Fruit fly (Drosophila melanogaster): ENCODE results near the gene Cdk8.

Cdk8 gene

dm6 chr3L:9847420-9847977 is 9.0 kb upstream of the Cdk8 start (continued):
- TF ChIP-seq inv (GFP tag; IDR thresholded peaks at IDR 0.05; ENCODE audit: partially characterized antibody): no peak
- TF ChIP-seq lov (optimal IDR thresholded peaks at IDR 0.05): no peak
- TF ChIP-seq lov (GFP tag; IDR thresholded peaks at IDR 0.05): no peak
- no peak for TF ChIP-seq odd (GFP tag; optimal IDR thresholded peaks at IDR 0.05)
- TF ChIP-seq CG17568 (GFP tag; optimal IDR thresholded peaks at IDR 0.05): no peak
- peak; percentile 29 for TF ChIP-seq Hsf (GFP tag; optimal IDR thresholded peaks at IDR 0.05)
- TF ChIP-seq Myb (GFP tag; optimal IDR thresholded peaks at IDR 0.05): no peak
- TF ChIP-seq amos (GFP tag; IDR thresholded peaks at IDR 0.05; ENCODE audit: partially characterized antibody): no peak
- TF ChIP-seq CG10274 (GFP tag; optimal IDR thresholded peaks at IDR 0.05): peak; percentile 24
- peak; percentile 73 for TF ChIP-seq Fer3 (tag; optimal IDR thresholded peaks at IDR 0.05)
- TF ChIP-seq vfl (GFP tag; optimal IDR thresholded peaks at IDR 0.05): no peak
- TF ChIP-seq CG11695 (GFP tag; IDR thresholded peaks at IDR 0.05): 0 out of 3 replicates have a peak, but pooled peaks have one; percentile 8
- peak; percentile 15 for TF ChIP-seq CG6854 (GFP tag; optimal IDR thresholded peaks at IDR 0.05)
- peak; percentile 79 for TF ChIP-seq row (GFP tag; IDR thresholded peaks at IDR 0.05)
- peak; percentile 49 for TF ChIP-seq CG15514 (GFP tag; optimal IDR thresholded peaks at IDR 0.05)
- no peak for TF ChIP-seq CG7963 (GFP tag; IDR thresholded peaks at IDR 0.05; ENCODE audit: partially characterized antibody)
- TF ChIP-seq grn (GFP tag; optimal IDR thresholded peaks at IDR 0.05): no peak
- peak; percentile 27 for TF ChIP-seq phol (tag; optimal IDR thresholded peaks at IDR 0.05)
- TF ChIP-seq Awh (GFP tag; IDR thresholded peaks at IDR 0.05): 0 out of 2 replicates have a peak, but pooled peaks have one; percentile 16
- TF ChIP-seq esg (GFP tag; conservative IDR thresholded peaks at IDR 0.05): 0 out of 2 replicates have a peak, but pooled peaks have one; percentile 28
- no peak for TF ChIP-seq Nf-YA (GFP tag; IDR thresholded peaks at IDR 0.05)
- TF ChIP-seq bbx (GFP tag; IDR thresholded peaks at IDR 0.05; ENCODE audit: partially characterized antibody): no peak
- no peak for TF ChIP-seq TFAM (GFP tag; optimal IDR thresholded peaks at IDR 0.05)
- no peak for TF ChIP-seq prd (optimal IDR thresholded peaks at IDR 0.05)
- peak; percentile 52; the same call in 1 of the 3 replicates for TF ChIP-seq prd (GFP tag; IDR thresholded peaks at IDR 0.05)
- TF ChIP-seq disco-r (GFP tag; optimal IDR thresholded peaks at IDR 0.05): no peak
- no peak for TF ChIP-seq Kr (GFP tag; optimal IDR thresholded peaks at IDR 0.05)
- TF ChIP-seq mam (GFP tag; optimal IDR thresholded peaks at IDR 0.05): peak; percentile 67
- TF ChIP-seq dmrt11E (tag; optimal IDR thresholded peaks at IDR 0.05): no peak
- TF ChIP-seq CG11398 (GFP tag; optimal IDR thresholded peaks at IDR 0.05): no peak
- TF ChIP-seq lab (GFP tag; optimal IDR thresholded peaks at IDR 0.05): peak; percentile 76
- TF ChIP-seq CG14050 (GFP tag; IDR thresholded peaks at IDR 0.05): no peak
- TF ChIP-seq CG16779 (GFP tag; IDR thresholded peaks at IDR 0.05): 0 out of 2 replicates have a peak, but pooled peaks have one; percentile 33
- TF ChIP-seq Ptx1 (GFP tag; IDR thresholded peaks at IDR 0.05): peak; percentile 38
- TF ChIP-seq Dip2 (GFP tag; IDR thresholded peaks at IDR 0.05): no peak
- TF ChIP-seq D (optimal IDR thresholded peaks at IDR 0.05): no peak
- TF ChIP-seq D (GFP tag; optimal IDR thresholded peaks at IDR 0.05): no peak
- peak; percentile 75 for TF ChIP-seq abd-A (tag; optimal IDR thresholded peaks at IDR 0.05)
- peak; percentile 80 for TF ChIP-seq CG9932 (GFP tag; IDR thresholded peaks at IDR 0.05)
- TF ChIP-seq CG6689 (GFP tag; IDR thresholded peaks at IDR 0.05): 0 out of 2 replicates have a peak, but pooled peaks have one; percentile 22
- no peak for TF ChIP-seq CG14860 (GFP tag; IDR thresholded peaks at IDR 0.05; ENCODE audit: partially characterized antibody)
- TF ChIP-seq CG5953 (GFP tag; IDR thresholded peaks at IDR 0.05): no peak
- TF ChIP-seq Mrtf (GFP tag; IDR thresholded peaks at IDR 0.05): peak; percentile 9; the same call in 1 of the 3 replicates
- no peak for TF ChIP-seq Adf1 (GFP tag; IDR thresholded peaks at IDR 0.05)
- TF ChIP-seq CG17912 (GFP tag; optimal IDR thresholded peaks at IDR 0.05): no peak

Data from whole organism, embryonic.